Comparison of ENCODE assay signal across 3 worm cellular contexts in the genomic region with DNA sequence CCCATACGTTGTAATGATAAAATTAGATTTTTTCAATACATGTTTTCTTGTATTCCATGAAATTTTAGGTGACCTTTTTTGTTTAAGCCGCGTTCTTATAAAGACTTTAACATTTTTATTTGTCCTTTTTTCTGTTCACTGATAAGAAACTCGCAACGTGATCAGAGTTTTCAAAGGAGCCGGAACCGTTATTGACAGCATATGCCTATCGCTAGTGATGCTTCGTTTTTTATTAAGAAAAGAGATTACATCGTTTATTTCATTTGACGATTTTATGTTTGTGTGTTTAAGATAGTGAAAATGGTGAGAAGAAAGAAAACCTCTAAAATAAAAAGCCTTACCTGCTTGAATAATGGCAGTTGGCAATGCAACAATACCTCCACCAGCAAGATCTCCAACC.
A peak's percentile ranks its signal among the peaks of the same experiment; 100 is the strongest.
TF ChIP-seq lines count a peak whose summit lies in the region.

No protein-coding gene starts in this region.

TF ChIP-seq in whole organism, L1 larva, 84 proteins besides CTCF, POLR2A, EP300 and RAD21 (continued from another document):
- TF ChIP-seq C16A3.4 (tag; optimal IDR thresholded peaks at IDR 0.05; lab: Kevin White, UChicago): no peak
- TF ChIP-seq hpl-2 (GFP tag; optimal IDR thresholded peaks at IDR 0.05; lab: Kevin White, UChicago): no peak
- peak in 1 of 2 experiments; percentile 7 for TF ChIP-seq lin-35 (GFP tag; optimal IDR thresholded peaks at IDR 0.05; lab: Kevin White, UChicago)
- TF ChIP-seq mab-9 (GFP tag; IDR thresholded peaks at IDR 0.05; lab: Robert Waterston, UW): no peak
- no peak for TF ChIP-seq elt-3 (tag; optimal IDR thresholded peaks at IDR 0.05; lab: Kevin White, UChicago)
- TF ChIP-seq lin-15B (tag; optimal IDR thresholded peaks at IDR 0.05; lab: Kevin White, UChicago): no peak
- TF ChIP-seq nhr-28 (tag; optimal IDR thresholded peaks at IDR 0.05; lab: Kevin White, UChicago): no peak
- no peak for TF ChIP-seq nhr-237 (tag; optimal IDR thresholded peaks at IDR 0.05; lab: Kevin White, UChicago)
- no peak for TF ChIP-seq pag-3 (tag; optimal IDR thresholded peaks at IDR 0.05; lab: Kevin White, UChicago; ENCODE audit: borderline replicate concordance, insufficient read depth)
- no peak for TF ChIP-seq fkh-4 (tag; optimal IDR thresholded peaks at IDR 0.05; lab: Kevin White, UChicago; ENCODE audit: borderline replicate concordance)
- TF ChIP-seq ceh-8 (GFP tag; optimal IDR thresholded peaks at IDR 0.05; lab: Kevin White, UChicago): no peak

TF ChIP-seq in whole organism, L3 larva, 47 proteins besides CTCF, POLR2A, EP300 and RAD21 (continued from another document):
- TF ChIP-seq pqm-1 (tag; optimal IDR thresholded peaks at IDR 0.05; lab: Kevin White, UChicago) (peak; percentile 79), ZK546.5 (tag; optimal IDR thresholded peaks at IDR 0.05; lab: Kevin White, UChicago) (no peak)

TF ChIP-seq in whole organism, L4 larva, 104 proteins besides CTCF, POLR2A, EP300 and RAD21 (continued from another document):
- TF ChIP-seq nhr-237 (tag; optimal IDR thresholded peaks at IDR 0.05; lab: Kevin White, UChicago): no peak
- TF ChIP-seq ceh-32 (tag; optimal IDR thresholded peaks at IDR 0.05; lab: Kevin White, UChicago; ENCODE audit: poor library complexity): no peak
- peak in 1 of 2 experiments; percentile 64 for TF ChIP-seq mdl-1 (tag; optimal IDR thresholded peaks at IDR 0.05; lab: Kevin White, UChicago)
- TF ChIP-seq arid-1 (GFP tag; conservative IDR thresholded peaks at IDR 0.05; lab: Robert Waterston, UW): no peak
- TF ChIP-seq ceh-20 (GFP tag; IDR thresholded peaks at IDR 0.05; lab: Robert Waterston, UW): 0 out of 2 replicates have a peak, but pooled peaks have one; percentile 17
- no peak for TF ChIP-seq dmd-9 (GFP tag; IDR thresholded peaks at IDR 0.05; lab: Robert Waterston, UW)
- TF ChIP-seq dve-1 (tag; optimal IDR thresholded peaks at IDR 0.05; lab: Kevin White, UChicago; ENCODE audit: insufficient read depth): peak; percentile 88
- TF ChIP-seq hlh-30 (tag; optimal IDR thresholded peaks at IDR 0.05; lab: Kevin White, UChicago; ENCODE audit: insufficient read depth): peak; percentile 31
- TF ChIP-seq daf-19 (GFP tag; conservative IDR thresholded peaks at IDR 0.05; lab: Robert Waterston, UW): no peak
